Worm (Caenorhabditis elegans): Measurements from ENCODE around the gene vha-20.

Gene vha-20

DNA sequence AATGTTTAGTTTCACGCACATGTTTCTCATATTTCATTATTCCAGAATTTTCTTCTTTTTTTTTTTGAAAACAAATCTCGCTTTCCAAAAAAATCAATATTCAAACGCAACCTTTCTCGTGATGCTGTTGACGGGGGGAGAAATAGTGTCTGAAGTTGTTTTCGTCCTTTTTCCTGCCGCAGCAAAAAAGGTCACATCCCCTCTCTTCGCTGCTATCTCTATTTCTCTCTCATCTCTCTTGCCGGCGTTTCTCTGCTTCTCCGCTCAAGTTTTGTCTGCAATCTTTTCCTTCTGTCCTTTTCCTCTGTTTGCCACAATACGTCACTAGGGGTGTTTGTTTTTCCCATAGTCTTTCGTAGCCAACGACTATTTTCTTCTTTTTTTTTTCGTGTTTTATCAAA, 17.6 kb downstream of the vha-20 start:
- peak; percentile 28; the same call in 1 of the 2 replicates for TF ChIP-seq tab-1 (GFP tag; IDR thresholded peaks at IDR 0.05)
- TF ChIP-seq cog-1 (tag; optimal IDR thresholded peaks at IDR 0.05), result peak; percentile 14
- no peak for TF ChIP-seq klf-2 (GFP tag; conservative IDR thresholded peaks at IDR 0.05)

DNA sequence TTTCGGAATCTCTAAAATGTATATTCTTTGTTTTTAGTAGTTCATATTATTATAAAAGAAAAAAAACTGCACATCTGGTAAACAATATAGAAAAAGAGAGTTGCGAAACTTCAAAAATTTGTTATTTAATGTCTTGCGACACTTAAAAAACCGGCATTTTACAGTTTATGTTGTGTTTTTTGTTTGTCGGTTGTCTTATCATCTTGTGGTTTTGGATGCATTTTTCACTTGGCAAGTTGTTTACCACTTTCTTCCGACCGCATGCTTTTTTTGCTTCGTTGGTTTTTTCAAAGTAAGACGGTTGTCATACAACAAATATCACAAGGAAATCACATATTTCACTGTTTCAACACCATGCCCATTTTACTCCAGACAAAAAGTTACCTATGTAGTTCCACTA, 18.7 kb downstream of the vha-20 start:
- no peak for TF ChIP-seq tab-1 (GFP tag; IDR thresholded peaks at IDR 0.05)

DNA sequence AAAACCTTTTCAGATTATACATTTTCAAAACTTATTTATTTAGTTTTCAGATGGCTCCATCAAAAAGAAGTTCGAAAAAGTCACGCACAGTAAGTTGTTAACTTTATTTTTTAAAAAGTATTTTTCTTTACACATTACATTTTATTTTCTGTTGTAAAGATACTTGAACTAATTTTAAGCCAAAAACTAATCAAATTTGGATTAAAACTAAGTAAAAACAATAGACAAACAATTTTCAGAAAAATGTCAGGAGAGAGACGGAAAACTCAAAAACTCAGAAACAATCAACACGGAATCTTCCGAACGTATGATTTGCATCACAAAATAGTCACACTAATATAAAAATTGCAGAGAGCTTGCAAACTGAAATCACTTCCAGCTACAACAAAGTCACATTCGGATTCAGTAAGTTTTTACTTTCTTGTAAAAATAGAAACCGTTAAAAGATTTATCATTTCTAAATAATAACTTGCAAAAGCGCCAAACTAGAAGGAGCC, 22.4 kb downstream of the vha-20 start, which contains the start of gene ceh-89:
TSS of gene ceh-89 (plus strand) at position 51 of the 497 bp plus-strand sequence.
- TF ChIP-seq ztf-23 (GFP tag; IDR thresholded peaks at IDR 0.05), result no peak
- TF ChIP-seq tab-1 (GFP tag; IDR thresholded peaks at IDR 0.05), result no peak
- TF ChIP-seq klf-2 (GFP tag; conservative IDR thresholded peaks at IDR 0.05), result no peak
- TF ChIP-seq cog-1 (tag; optimal IDR thresholded peaks at IDR 0.05), result no peak
- no peak for TF ChIP-seq ref-1 (GFP tag; conservative IDR thresholded peaks at IDR 0.05)
- TF ChIP-seq flt-1 (GFP tag; IDR thresholded peaks at IDR 0.05), result no peak
- no peak for TF ChIP-seq med-1 (GFP tag; optimal IDR thresholded peaks at IDR 0.05; ENCODE audit: insufficient read depth)
- no peak for TF ChIP-seq T22C8.4 (GFP tag; IDR thresholded peaks at IDR 0.05)
- TF ChIP-seq ztf-29 (GFP tag; IDR thresholded peaks at IDR 0.05), result no peak

DNA sequence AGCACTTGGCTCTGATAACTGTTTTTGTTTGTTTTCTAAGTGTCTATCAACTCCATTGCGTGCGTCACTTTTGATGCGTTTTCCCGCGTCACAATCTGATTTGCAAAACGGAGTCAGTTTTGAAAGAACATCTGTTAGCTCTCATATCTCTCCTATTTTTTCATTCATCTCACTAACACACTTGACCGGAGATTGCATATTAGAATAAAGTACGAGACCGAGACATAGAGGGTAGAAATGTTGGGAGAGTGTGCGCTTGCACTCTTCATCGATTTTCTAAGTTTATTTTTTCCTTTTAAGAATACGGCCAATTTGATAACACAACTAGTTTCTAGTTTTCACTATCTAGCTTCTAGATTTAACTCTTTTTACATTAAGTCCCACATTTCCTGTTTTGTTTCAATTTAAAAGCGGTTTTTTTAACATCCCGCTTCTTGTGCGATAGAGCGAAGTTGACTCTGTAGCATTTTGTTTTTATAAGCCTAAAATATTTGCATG, 22.9 kb downstream of the vha-20 start:
- no peak for TF ChIP-seq cog-1 (tag; optimal IDR thresholded peaks at IDR 0.05)
- no peak for TF ChIP-seq ztf-29 (GFP tag; IDR thresholded peaks at IDR 0.05)
- no peak for TF ChIP-seq klf-2 (GFP tag; conservative IDR thresholded peaks at IDR 0.05)

DNA sequence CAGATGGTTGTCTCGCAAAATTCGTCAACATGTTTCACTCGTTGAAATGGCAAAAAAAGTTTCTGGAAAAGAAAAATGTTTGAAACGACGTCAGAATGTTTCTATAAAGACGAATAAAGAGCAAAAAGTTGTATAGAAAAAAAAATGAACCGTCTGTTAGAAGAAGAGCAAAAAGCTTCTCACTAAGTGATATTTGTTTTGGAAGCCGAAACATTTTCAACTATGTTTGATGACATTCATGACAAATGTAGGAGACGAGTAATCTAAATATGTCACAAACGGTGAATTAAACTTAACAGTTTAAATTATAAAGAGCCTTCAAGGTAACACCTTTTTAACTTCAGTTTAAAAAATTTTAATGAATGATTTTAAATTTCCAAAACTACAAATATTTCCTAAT, 24.3 kb downstream of the vha-20 start, which contains the start of gene nkat-1:
TSS of gene nkat-1 (minus strand) at position 101 of the 400 bp plus-strand sequence.
- TF ChIP-seq T22C8.4 (GFP tag; IDR thresholded peaks at IDR 0.05), result no peak
- TF ChIP-seq cog-1 (tag; optimal IDR thresholded peaks at IDR 0.05), result no peak
- TF ChIP-seq klf-2 (GFP tag; conservative IDR thresholded peaks at IDR 0.05), result no peak

DNA sequence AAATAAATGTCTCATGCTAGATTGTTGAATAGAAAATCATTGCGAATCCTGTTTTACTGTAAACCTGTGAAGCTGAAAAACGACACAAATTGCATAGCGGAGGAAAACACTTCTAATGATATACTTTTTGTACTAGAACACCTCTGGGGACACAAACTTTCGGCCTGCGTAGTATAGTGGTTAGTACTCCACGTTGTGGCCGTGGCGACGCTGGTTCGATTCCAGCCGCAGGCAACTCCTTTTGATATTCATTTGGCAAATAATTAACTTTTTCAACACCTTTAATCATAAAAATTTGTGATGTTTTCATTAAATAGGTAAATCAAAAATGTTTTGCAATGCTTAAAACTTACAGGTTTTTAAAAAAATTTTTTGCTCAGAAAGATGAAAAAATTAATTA, 29.4 kb downstream of the vha-20 start:
- TF ChIP-seq T22C8.4 (GFP tag; IDR thresholded peaks at IDR 0.05), result 0 out of 2 replicates have a peak, but pooled peaks have one; percentile 28
- TF ChIP-seq tab-1 (GFP tag; IDR thresholded peaks at IDR 0.05), result no peak
- TF ChIP-seq klf-2 (GFP tag; conservative IDR thresholded peaks at IDR 0.05), result no peak
- no peak for TF ChIP-seq ztf-23 (GFP tag; IDR thresholded peaks at IDR 0.05)
- no peak for TF ChIP-seq med-1 (GFP tag; optimal IDR thresholded peaks at IDR 0.05; ENCODE audit: insufficient read depth)
- peak; percentile 69 for TF ChIP-seq flt-1 (GFP tag; IDR thresholded peaks at IDR 0.05)
- TF ChIP-seq cog-1 (tag; optimal IDR thresholded peaks at IDR 0.05), result no peak
- 0 out of 2 replicates have a peak, but pooled peaks have one; percentile 21 for TF ChIP-seq ref-1 (GFP tag; conservative IDR thresholded peaks at IDR 0.05)
- no peak for TF ChIP-seq ztf-29 (GFP tag; IDR thresholded peaks at IDR 0.05)

DNA sequence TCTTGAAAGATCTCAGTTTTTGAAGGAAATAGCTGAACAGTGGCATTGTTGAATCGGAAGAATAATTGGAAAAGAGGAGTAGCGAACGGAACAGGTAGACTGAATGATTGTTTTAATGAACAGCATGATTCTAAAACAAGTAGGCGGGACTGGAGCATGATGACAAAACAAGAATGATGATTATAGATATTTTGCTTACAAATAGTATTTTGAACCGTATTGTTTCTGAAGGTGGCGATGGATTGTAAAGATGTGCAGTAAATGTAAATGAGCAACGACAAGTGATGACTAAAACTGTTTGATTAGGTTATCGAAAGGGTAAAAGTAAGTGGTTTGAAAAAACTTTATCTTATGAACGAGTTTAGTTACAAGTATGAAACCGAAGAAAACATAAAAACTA, 30.1 kb downstream of the vha-20 start, which contains the start of gene F28H6.8:
TSS of gene F28H6.8 (minus strand) at position 101 of the 400 bp plus-strand sequence.
- TF ChIP-seq ztf-29 (GFP tag; IDR thresholded peaks at IDR 0.05) (no peak), ztf-23 (GFP tag; IDR thresholded peaks at IDR 0.05) (no peak), flt-1 (GFP tag; IDR thresholded peaks at IDR 0.05) (no peak)

DNA sequence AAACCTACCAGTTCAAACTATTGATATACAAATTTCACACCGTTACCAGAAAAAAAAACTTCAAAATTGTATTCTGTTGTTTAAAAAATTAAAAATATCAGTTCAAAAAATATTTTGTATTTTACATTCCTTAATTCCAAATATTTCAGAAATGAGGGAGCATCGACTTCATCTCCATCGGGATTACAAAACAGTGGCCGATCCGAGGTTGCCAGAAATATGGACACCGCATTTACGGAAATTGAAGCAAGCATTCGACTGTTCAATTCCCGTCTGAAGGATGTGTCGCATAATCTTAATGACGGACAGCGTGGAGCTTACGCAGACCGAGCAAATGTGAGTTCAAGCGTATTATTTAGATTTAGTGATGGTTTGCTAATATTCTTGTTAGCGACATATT, 31.6 kb downstream of the vha-20 start:
- no peak for TF ChIP-seq cog-1 (tag; optimal IDR thresholded peaks at IDR 0.05)
- no peak for TF ChIP-seq tab-1 (GFP tag; IDR thresholded peaks at IDR 0.05)
- no peak for TF ChIP-seq med-1 (GFP tag; optimal IDR thresholded peaks at IDR 0.05; ENCODE audit: insufficient read depth)
- TF ChIP-seq ztf-23 (GFP tag; IDR thresholded peaks at IDR 0.05), result no peak
- TF ChIP-seq flt-1 (GFP tag; IDR thresholded peaks at IDR 0.05), result no peak
- no peak for TF ChIP-seq T22C8.4 (GFP tag; IDR thresholded peaks at IDR 0.05)
- no peak for TF ChIP-seq ztf-29 (GFP tag; IDR thresholded peaks at IDR 0.05)
- no peak for TF ChIP-seq klf-2 (GFP tag; conservative IDR thresholded peaks at IDR 0.05)
- no peak for TF ChIP-seq ref-1 (GFP tag; conservative IDR thresholded peaks at IDR 0.05)

DNA sequence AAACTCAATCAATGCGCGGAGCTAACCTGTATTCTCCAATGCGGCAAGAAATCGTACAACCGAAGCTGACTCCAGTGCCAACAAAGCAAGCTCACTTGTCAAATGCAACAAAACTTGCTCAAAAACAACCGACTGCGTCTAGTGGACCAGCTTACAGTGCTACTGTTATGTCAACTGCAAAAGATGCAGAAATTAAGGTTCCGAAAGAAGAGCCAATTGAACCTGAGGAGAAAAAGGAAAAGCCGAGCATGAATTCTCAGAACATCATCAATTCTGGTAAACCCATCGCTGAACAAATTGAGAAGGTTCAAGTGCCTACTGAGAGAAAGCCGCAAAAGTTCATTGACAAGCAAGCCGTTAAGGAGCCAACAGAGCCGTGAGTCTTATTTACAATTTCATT, 32.8 kb downstream of the vha-20 start:
- TF ChIP-seq tab-1 (GFP tag; IDR thresholded peaks at IDR 0.05), result no peak
- TF ChIP-seq cog-1 (tag; optimal IDR thresholded peaks at IDR 0.05), result no peak
- TF ChIP-seq ztf-23 (GFP tag; IDR thresholded peaks at IDR 0.05), result no peak
- no peak for TF ChIP-seq ref-1 (GFP tag; conservative IDR thresholded peaks at IDR 0.05)
- TF ChIP-seq klf-2 (GFP tag; conservative IDR thresholded peaks at IDR 0.05), result no peak
- no peak for TF ChIP-seq T22C8.4 (GFP tag; IDR thresholded peaks at IDR 0.05)
- TF ChIP-seq flt-1 (GFP tag; IDR thresholded peaks at IDR 0.05), result no peak
- no peak for TF ChIP-seq ztf-29 (GFP tag; IDR thresholded peaks at IDR 0.05)
- TF ChIP-seq med-1 (GFP tag; optimal IDR thresholded peaks at IDR 0.05; ENCODE audit: insufficient read depth), result no peak

DNA sequence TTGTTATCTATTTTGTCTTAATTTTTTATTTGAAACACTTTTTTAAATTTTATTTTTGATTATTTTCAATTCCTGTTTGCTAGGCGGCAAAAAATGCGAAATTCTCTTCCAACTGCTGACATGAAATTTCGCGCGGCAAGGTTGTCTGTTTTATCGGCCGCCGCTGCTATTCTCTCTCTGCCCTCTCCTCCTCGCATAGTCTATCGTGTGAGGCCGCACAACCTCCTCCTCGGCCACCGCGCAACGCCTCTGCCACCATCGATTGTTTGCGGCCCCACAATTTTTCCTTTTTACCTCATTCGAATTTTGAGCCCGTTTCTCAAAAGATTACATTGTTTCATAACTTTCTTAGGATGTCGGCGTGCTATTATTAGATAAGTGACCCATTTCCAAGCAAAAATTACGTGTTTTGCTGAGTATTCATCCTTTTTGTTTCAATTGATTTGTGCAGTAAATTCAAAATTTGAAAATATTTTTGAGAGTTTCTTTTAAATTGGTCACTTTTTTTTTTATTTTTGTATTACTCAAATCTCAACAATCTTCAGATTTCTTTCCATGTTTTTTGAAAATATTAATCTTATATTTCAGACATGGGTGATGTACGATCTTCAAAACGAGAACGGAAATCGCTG, 36.9 kb downstream of the vha-20 start, which contains the start of gene F28H6.4:
TSS of gene F28H6.4 (plus strand) at position 582 of the 632 bp plus-strand sequence.
- TF ChIP-seq ztf-23 (GFP tag; IDR thresholded peaks at IDR 0.05) (no peak), ref-1 (GFP tag; conservative IDR thresholded peaks at IDR 0.05) (no peak), klf-2 (GFP tag; conservative IDR thresholded peaks at IDR 0.05) (no peak), cog-1 (tag; optimal IDR thresholded peaks at IDR 0.05) (no peak), tab-1 (GFP tag; IDR thresholded peaks at IDR 0.05) (no peak), T22C8.4 (GFP tag; IDR thresholded peaks at IDR 0.05) (peak; percentile 43; the same call in 1 of the 2 replicates)

DNA sequence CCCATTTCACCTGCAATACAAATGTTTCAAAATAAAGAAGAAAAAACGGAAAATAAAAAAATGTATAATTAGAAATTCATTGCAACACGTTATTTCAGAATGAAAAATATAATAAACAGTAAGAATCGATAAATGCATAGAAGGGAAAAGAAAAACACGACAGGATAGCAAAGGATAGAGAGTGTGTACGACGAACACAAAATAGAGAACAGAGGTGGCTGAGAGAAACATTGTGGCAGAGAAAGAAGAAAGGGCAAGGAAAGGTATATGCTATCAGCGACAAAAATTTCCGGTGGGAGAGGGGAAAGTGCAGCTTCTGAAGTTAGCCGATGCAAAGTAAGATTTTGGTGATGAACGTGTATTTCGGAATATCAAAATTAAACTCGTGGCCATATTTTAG, 38.4 kb downstream of the vha-20 start, which contains the start of gene F28H6.6:
TSS of gene F28H6.6 (minus strand) at position 10 of the 400 bp plus-strand sequence.
- TF ChIP-seq T22C8.4 (GFP tag; IDR thresholded peaks at IDR 0.05), result no peak
- TF ChIP-seq tab-1 (GFP tag; IDR thresholded peaks at IDR 0.05), result no peak
- TF ChIP-seq cog-1 (tag; optimal IDR thresholded peaks at IDR 0.05), result no peak
- TF ChIP-seq klf-2 (GFP tag; conservative IDR thresholded peaks at IDR 0.05), result no peak
- TF ChIP-seq ztf-29 (GFP tag; IDR thresholded peaks at IDR 0.05), result no peak
